Fruit fly (Drosophila melanogaster): ENCODE results near the gene Ost48.

Ost48 gene

dm6 chrX:9201080-9201479 lies 42.8 kb upstream of the Ost48 start (continued):
- TF ChIP-seq ewg (GFP tag; optimal IDR thresholded peaks at IDR 0.05) (no peak), cg (GFP tag; optimal IDR thresholded peaks at IDR 0.05) (no peak), mirr (GFP tag; optimal IDR thresholded peaks at IDR 0.05) (peak; percentile 96), CG31441 (GFP tag; IDR thresholded peaks at IDR 0.05) (no peak), CG4730 (GFP tag; IDR thresholded peaks at IDR 0.05) (no peak), sqz (GFP tag; optimal IDR thresholded peaks at IDR 0.05) (peak; percentile 29), CG11398 (GFP tag; optimal IDR thresholded peaks at IDR 0.05) (no peak), Atf-2 (GFP tag; optimal IDR thresholded peaks at IDR 0.05) (no peak), CG2889 (GFP tag; IDR thresholded peaks at IDR 0.05) (no peak), Drgx (GFP tag; IDR thresholded peaks at IDR 0.05) (no peak), Ssrp (tag; optimal IDR thresholded peaks at IDR 0.05) (no peak), sug (tag; optimal IDR thresholded peaks at IDR 0.05) (peak; percentile 95), H2.0 (GFP tag; IDR thresholded peaks at IDR 0.05) (no peak), CG13894 (tag; optimal IDR thresholded peaks at IDR 0.05) (peak; percentile 1), maf-S (GFP tag; optimal IDR thresholded peaks at IDR 0.05) (no peak), knrl (GFP tag; IDR thresholded peaks at IDR 0.05; ENCODE audit: partially characterized antibody) (no peak), pita (GFP tag; optimal IDR thresholded peaks at IDR 0.05) (no peak), CG8089 (GFP tag; optimal IDR thresholded peaks at IDR 0.05) (no peak), tin (GFP tag; optimal IDR thresholded peaks at IDR 0.05) (no peak), CG10366 (GFP tag; IDR thresholded peaks at IDR 0.05) (no peak), br (optimal IDR thresholded peaks at IDR 0.05) (no peak), NFAT (GFP tag; IDR thresholded peaks at IDR 0.05) (no peak), CG3281 (GFP tag; optimal IDR thresholded peaks at IDR 0.05) (peak; percentile 7), Hr39 (optimal IDR thresholded peaks at IDR 0.05) (no peak), chinmo (GFP tag; IDR thresholded peaks at IDR 0.05; ENCODE audit: partially characterized antibody) (0 out of 4 replicates have a peak, but pooled peaks have one; percentile 33)

- TF ChIP-seq vvl (GFP tag; IDR thresholded peaks at IDR 0.05) (no peak), mirr (GFP tag; optimal IDR thresholded peaks at IDR 0.05) (peak; percentile 67), CG10431 (GFP tag; optimal IDR thresholded peaks at IDR 0.05) (no peak), esg (GFP tag; conservative IDR thresholded peaks at IDR 0.05) (no peak), Hey (tag; optimal IDR thresholded peaks at IDR 0.05) (peak; percentile 0), dan (GFP tag; IDR thresholded peaks at IDR 0.05) (no peak), caup (GFP tag; optimal IDR thresholded peaks at IDR 0.05; ENCODE audit: severe bottlenecking) (no peak), CG6654 (GFP tag; optimal IDR thresholded peaks at IDR 0.05) (no peak), Nf-YB (GFP tag; optimal IDR thresholded peaks at IDR 0.05) (no peak), tna (GFP tag; IDR thresholded peaks at IDR 0.05; ENCODE audit: partially characterized antibody) (peak; percentile 12; the same call in 1 of the 2 replicates), BEAF-32 (GFP tag; optimal IDR thresholded peaks at IDR 0.05) (no peak), Med (GFP tag) (no peak), eyg (GFP tag; optimal IDR thresholded peaks at IDR 0.05) (no peak), Pdp1 (GFP tag; optimal IDR thresholded peaks at IDR 0.05) (peak in 1 of 2 experiments; percentile 8), HHEX (GFP tag; optimal IDR thresholded peaks at IDR 0.05) (no peak), cwo (GFP tag; optimal IDR thresholded peaks at IDR 0.05) (peak; percentile 20), CG7357 (GFP tag; IDR thresholded peaks at IDR 0.05) (no peak), Fer3 (tag; optimal IDR thresholded peaks at IDR 0.05) (no peak), grn (GFP tag; optimal IDR thresholded peaks at IDR 0.05) (peak; percentile 84), CG34376 (GFP tag; optimal IDR thresholded peaks at IDR 0.05) (peak; percentile 70), CG12769 (tag; optimal IDR thresholded peaks at IDR 0.05) (peak; percentile 2), sug (tag; optimal IDR thresholded peaks at IDR 0.05) (peak; percentile 99), exex (tag; optimal IDR thresholded peaks at IDR 0.05) (peak; percentile 72), chinmo (GFP tag; IDR thresholded peaks at IDR 0.05; ENCODE audit: partially characterized antibody) (peak; percentile 84; the same call in 2 of the 4 replicates), Deaf1 (tag; optimal IDR thresholded peaks at IDR 0.05) (no peak), ftz-f1 (GFP tag; optimal IDR thresholded peaks at IDR 0.05) (peak; percentile 74), sd (tag; optimal IDR thresholded peaks at IDR 0.05) (peak; percentile 6), CG15696 (tag; optimal IDR thresholded peaks at IDR 0.05) (no peak)
These were observed 41.9 kb upstream of the Ost48 start for dm6 chrX:9200234-9200633.
